Worm (Caenorhabditis elegans) whole organism, L3 larva: ENCODE results near the gene K09E4.3.

Experiments
- ceh-82 ChIP-seq: fragments of 150-350 bp; optimal IDR thresholded peaks from 2 replicates; lab custom pipeline; 2014; ENCODE audit warnings: missing biosample characterization, missing genetic modification characterization
- nhr-76 ChIP-seq: fragments of 150-350 bp; sonication (generic microtip); optimal IDR thresholded peaks from 5 replicates; lab custom pipeline; 2014; ENCODE audit warnings: missing biosample characterization, missing genetic modification characterization
- unc-62 ChIP-seq: fragments of 150-350 bp; sonication (generic microtip); optimal IDR thresholded peaks from 4 replicates; lab custom pipeline; 2014; ENCODE audit warnings: missing biosample characterization, missing genetic modification reagents, missing genetic modification characterization

ce11 chrII:14098348-14098747 is 28.4 kb downstream of the K09E4.3 start:
- TF ChIP-seq unc-62 (GFP tag; lab: Kevin White, UChicago) (no peak), ceh-82 (tag; lab: Kevin White, UChicago) (no peak), nhr-76 (tag; lab: Kevin White, UChicago) (no peak)
